Worm (Caenorhabditis elegans): ENCODE data around the gene C12D8.20.

DNA sequence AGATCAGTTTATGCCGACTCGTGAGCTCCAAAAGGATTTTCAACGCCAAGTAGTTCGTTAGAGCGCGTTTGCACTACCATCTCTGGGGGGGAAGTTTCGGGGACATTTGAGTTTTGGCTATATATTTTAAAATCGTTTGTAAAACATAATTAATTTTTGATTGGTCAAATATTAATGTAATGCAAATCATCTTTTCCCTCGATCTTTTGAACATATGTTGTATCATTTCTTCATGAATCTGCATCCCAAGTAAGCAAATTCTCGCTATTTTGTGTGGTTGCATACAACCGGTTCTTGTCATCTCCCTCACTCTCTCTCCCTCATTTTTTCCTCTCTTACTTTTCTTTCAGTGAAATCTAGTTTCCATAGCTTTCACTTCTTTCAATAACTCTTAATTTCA, 43.9 kb upstream of the C12D8.20 start:
- TF ChIP-seq lir-3 (tag; optimal IDR thresholded peaks at IDR 0.05; ENCODE audit: poor library complexity) (peak; percentile 83), pax-3 (tag; optimal IDR thresholded peaks at IDR 0.05) (peak; percentile 78), lin-15B (tag; optimal IDR thresholded peaks at IDR 0.05) (peak; percentile 41), alr-1 (tag; optimal IDR thresholded peaks at IDR 0.05; ENCODE audit: borderline replicate concordance) (no peak), elt-3 (tag; optimal IDR thresholded peaks at IDR 0.05) (no peak), unc-86 (tag; optimal IDR thresholded peaks at IDR 0.05) (peak; percentile 53), fos-1 (tag; optimal IDR thresholded peaks at IDR 0.05) (no peak), nhr-28 (tag; optimal IDR thresholded peaks at IDR 0.05) (no peak), tbx-2 (tag; optimal IDR thresholded peaks at IDR 0.05) (peak; percentile 75), unc-130 (tag; optimal IDR thresholded peaks at IDR 0.05) (peak; percentile 39), zag-1 (tag; optimal IDR thresholded peaks at IDR 0.05) (no peak), ceh-8 (GFP tag; optimal IDR thresholded peaks at IDR 0.05) (no peak), jun-1 (tag; optimal IDR thresholded peaks at IDR 0.05) (peak; percentile 39)
